Worm (Caenorhabditis elegans): Measurements from ENCODE around the gene ifd-2.

Gene ifd-2

DNA sequence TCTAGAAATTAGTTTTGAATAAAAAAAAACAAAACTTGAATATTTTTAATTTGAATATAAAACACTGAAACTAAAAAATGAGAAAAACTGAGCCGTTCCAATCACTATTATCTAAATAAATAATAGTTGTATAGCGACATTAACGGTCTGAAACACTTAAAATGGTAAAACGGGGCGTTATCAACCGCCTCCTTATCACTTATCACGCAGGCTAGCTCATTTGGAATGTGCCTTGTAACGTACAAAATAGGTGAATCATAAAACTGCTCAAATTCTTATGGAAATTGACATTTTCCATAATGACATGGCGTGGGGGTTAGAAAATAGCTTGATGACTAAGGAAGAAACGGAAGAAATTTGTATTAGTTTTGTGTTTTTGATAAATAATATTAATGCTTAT is at the start of gene ifd-2:
TSS of gene ifd-2 (minus strand) at position 1 of the 400 bp plus-strand sequence.
- TF ChIP-seq nhr-129 (tag; optimal IDR thresholded peaks at IDR 0.05) (no peak), ceh-82 (tag; optimal IDR thresholded peaks at IDR 0.05) (no peak), fos-1 (tag; optimal IDR thresholded peaks at IDR 0.05) (peak; percentile 94), unc-39 (tag; optimal IDR thresholded peaks at IDR 0.05) (no peak), crh-2 (tag; optimal IDR thresholded peaks at IDR 0.05) (peak; percentile 42), skn-1 (tag; optimal IDR thresholded peaks at IDR 0.05) (no peak), sma-3 (GFP tag; optimal IDR thresholded peaks at IDR 0.05) (no peak), ztf-4 (tag; optimal IDR thresholded peaks at IDR 0.05) (no peak), C34F6.9 (tag; optimal IDR thresholded peaks at IDR 0.05) (no peak), nhr-11 (tag; optimal IDR thresholded peaks at IDR 0.05) (no peak), nhr-237 (tag; optimal IDR thresholded peaks at IDR 0.05) (no peak), ceh-16 (tag; optimal IDR thresholded peaks at IDR 0.05) (no peak), elt-3 (tag; optimal IDR thresholded peaks at IDR 0.05) (no peak), unc-55 (GFP tag; optimal IDR thresholded peaks at IDR 0.05) (no peak), lin-39 (tag; optimal IDR thresholded peaks at IDR 0.05) (no peak), aly-2 (tag; optimal IDR thresholded peaks at IDR 0.05) (no peak)

DNA sequence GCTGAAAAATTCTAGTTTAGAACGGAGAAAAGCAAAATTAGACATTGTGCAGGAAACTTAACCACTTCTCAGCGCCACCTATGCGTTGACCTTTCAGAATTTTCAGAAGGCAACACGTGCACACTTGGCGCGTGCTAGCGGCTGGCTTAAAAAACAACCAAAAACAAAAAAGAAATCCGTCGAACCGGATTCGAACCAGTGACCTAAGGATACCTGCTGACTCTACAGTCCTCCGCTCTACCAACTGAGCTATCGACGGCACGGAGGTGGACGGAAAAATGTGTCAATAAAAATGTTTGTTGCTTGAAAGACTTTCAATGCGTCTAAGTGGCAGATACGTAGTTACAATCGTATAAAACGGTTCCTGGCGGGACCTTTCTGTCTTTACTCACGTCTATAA is 49.5 kb upstream of the ifd-2 start:
- TF ChIP-seq lin-39 (tag; optimal IDR thresholded peaks at IDR 0.05) (no peak), nhr-129 (tag; optimal IDR thresholded peaks at IDR 0.05) (peak; percentile 26)

DNA sequence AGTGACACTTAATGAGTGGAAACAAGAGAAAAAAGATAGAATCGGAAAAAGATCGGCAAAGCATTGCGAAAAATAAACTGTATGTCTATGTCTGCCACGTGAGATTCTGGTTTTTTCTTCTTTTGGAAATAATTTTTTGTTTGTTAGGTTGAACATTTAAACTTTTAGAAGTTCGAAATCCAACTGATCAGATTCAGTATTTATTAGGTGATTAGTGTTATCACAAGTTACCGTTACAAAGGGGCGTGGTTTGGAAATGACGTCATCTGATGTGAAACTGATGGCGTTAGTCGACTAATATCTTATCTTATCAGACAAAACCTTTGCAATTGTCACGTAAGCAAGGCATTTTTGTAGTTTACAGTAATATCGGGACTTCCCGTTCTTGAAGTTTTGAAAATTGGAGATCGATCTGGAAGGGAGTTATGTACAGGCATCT is 48.6 kb upstream of the ifd-2 start:
- TF ChIP-seq nhr-11 (tag; optimal IDR thresholded peaks at IDR 0.05) (no peak), ceh-16 (tag; optimal IDR thresholded peaks at IDR 0.05) (no peak), R02D3.7 (tag; optimal IDR thresholded peaks at IDR 0.05) (no peak), Y55F3AM.14 (GFP tag; optimal IDR thresholded peaks at IDR 0.05) (no peak), elt-1 (tag; optimal IDR thresholded peaks at IDR 0.05) (no peak), nhr-23 (tag; optimal IDR thresholded peaks at IDR 0.05) (no peak), C34F6.9 (tag; optimal IDR thresholded peaks at IDR 0.05) (no peak), nhr-25 (tag; optimal IDR thresholded peaks at IDR 0.05) (peak; percentile 94), crh-2 (tag; optimal IDR thresholded peaks at IDR 0.05) (peak; percentile 60), nhr-77 (tag; optimal IDR thresholded peaks at IDR 0.05) (no peak), alr-1 (tag; optimal IDR thresholded peaks at IDR 0.05) (no peak), sma-9 (GFP tag; optimal IDR thresholded peaks at IDR 0.05) (peak; percentile 97), sma-9 (tag; optimal IDR thresholded peaks at IDR 0.05) (no peak), nhr-12 (tag; optimal IDR thresholded peaks at IDR 0.05) (no peak), lsy-2 (tag; optimal IDR thresholded peaks at IDR 0.05) (peak in 1 of 2 experiments; percentile 25), egl-27 (tag; optimal IDR thresholded peaks at IDR 0.05) (peak; percentile 28), lin-13 (GFP tag; optimal IDR thresholded peaks at IDR 0.05) (no peak), gmeb-1 (tag; optimal IDR thresholded peaks at IDR 0.05) (no peak), peb-1 (tag; optimal IDR thresholded peaks at IDR 0.05) (no peak), sma-3 (GFP tag; optimal IDR thresholded peaks at IDR 0.05) (peak; percentile 89), mab-5 (tag; optimal IDR thresholded peaks at IDR 0.05) (no peak), sem-4 (tag; optimal IDR thresholded peaks at IDR 0.05) (no peak), mbf-1 (tag; optimal IDR thresholded peaks at IDR 0.05) (no peak), ztf-4 (tag; optimal IDR thresholded peaks at IDR 0.05) (peak; percentile 2), unc-55 (GFP tag; optimal IDR thresholded peaks at IDR 0.05) (no peak), nhr-129 (tag; optimal IDR thresholded peaks at IDR 0.05) (peak; percentile 51), fos-1 (tag; optimal IDR thresholded peaks at IDR 0.05) (peak; percentile 31), nhr-21 (tag; optimal IDR thresholded peaks at IDR 0.05) (peak; percentile 89), skn-1 (tag; optimal IDR thresholded peaks at IDR 0.05) (no peak), aly-2 (tag; optimal IDR thresholded peaks at IDR 0.05) (no peak), mdl-1 (tag; optimal IDR thresholded peaks at IDR 0.05) (peak; percentile 53 to 77), blmp-1 (tag; optimal IDR thresholded peaks at IDR 0.05; ENCODE audit: insufficient read depth) (peak; percentile 72), nhr-6 (tag; optimal IDR thresholded peaks at IDR 0.05) (peak; percentile 59), F13H6.1 (tag; optimal IDR thresholded peaks at IDR 0.05) (peak; percentile 50), ztf-1 (GFP tag; conservative IDR thresholded peaks at IDR 0.05) (no peak), unc-62 (GFP tag; optimal IDR thresholded peaks at IDR 0.05) (no peak), lin-39 (tag; optimal IDR thresholded peaks at IDR 0.05) (no peak), ceh-82 (tag; optimal IDR thresholded peaks at IDR 0.05) (no peak), snpc-4 (tag; optimal IDR thresholded peaks at IDR 0.05) (no peak)

Measured in whole organism, L2 larva.